Fruit fly (Drosophila melanogaster) S2 (cell line): ENCODE results near the gene IleRS-m.

ENCODE experiments used
- CG8478 ChIP-seq: fragments of >200 bp; optimal IDR thresholded peaks from 2 replicates; lab custom pipeline; 2018
- CTCF ChIP-seq, 2 experiments: fragments of >200 bp; optimal IDR thresholded peaks; 2 replicates each; lab custom pipeline; 2018

IleRS-m gene

DNA sequence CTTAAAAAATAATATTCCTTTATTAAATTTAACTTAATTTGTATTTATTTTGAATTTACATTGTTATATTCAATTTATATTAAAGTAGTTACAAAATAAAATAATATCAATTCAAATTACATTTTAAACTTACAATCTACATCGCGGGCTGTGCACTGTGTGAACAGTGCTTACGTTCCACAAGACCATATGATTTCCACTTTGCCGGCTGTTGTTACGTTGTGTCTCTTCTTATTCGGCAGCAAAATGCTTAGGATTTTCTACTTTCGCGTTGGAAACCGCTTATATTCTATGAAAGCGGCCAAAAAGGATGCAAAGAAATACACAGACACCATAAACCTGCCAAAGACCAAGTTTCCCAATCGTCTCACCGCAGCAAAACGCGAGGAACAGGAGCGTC lies at the start of gene IleRS-m:
TSS of gene IleRS-m (plus strand) at position 222 of the 400 bp plus-strand sequence.
- TF ChIP-seq CG8478 (lab: Kevin White, UChicago), result no peak
- TF ChIP-seq CTCF (optimal IDR thresholded peaks at IDR 0.05; lab: Kevin White, UChicago), result no peak

DNA sequence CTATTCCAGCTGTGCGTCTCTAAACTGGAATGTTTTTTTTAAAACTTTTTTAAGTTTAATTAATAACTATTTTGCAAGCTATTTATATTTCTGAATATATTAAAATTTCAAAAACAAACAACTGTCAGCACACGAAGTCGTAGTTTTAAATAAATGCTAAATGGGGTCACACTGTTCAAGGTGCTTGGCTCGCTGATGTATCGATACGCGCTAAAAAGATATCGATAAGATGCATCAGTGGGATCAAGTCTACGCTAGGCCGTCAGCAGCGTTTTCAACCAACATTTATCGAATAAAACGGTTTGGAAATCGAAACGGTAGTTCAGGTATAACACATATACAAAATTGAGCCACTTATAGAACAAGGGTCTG lies 49.2 kb upstream of the IleRS-m start, which contains the start of gene Diap1:
TSS of gene Diap1 (minus strand) at position 148 of the 372 bp plus-strand sequence.
- TF ChIP-seq CTCF (optimal IDR thresholded peaks at IDR 0.05; lab: Kevin White, UChicago) (peak; percentile 72), CG8478 (lab: Kevin White, UChicago) (no peak)

DNA sequence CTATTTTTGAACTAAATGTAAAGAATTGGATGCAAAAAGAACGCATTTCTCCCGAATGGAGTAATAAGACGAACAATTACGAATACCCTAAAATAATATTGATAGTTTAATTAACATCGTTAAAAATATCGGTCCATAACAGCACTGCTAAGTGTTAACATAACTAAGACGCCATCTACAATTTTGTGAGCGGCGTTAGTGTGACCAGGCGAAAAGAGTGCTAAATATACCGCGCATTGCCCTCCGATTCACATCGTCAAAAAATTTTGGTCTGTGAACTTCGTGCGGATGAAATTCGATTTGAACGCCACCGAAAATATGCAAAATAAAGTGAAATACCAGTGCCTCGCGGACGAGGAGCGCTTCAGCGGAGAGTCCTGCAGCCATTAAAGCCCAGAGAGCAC lies 48.4 kb upstream of the IleRS-m start, which contains the start of gene Mbs:
TSS of gene Mbs (plus strand) at position 241 of the 404 bp plus-strand sequence.
- no peak for TF ChIP-seq CG8478 (lab: Kevin White, UChicago)
- peak; percentile 92 for TF ChIP-seq CTCF (optimal IDR thresholded peaks at IDR 0.05; lab: Kevin White, UChicago)

DNA sequence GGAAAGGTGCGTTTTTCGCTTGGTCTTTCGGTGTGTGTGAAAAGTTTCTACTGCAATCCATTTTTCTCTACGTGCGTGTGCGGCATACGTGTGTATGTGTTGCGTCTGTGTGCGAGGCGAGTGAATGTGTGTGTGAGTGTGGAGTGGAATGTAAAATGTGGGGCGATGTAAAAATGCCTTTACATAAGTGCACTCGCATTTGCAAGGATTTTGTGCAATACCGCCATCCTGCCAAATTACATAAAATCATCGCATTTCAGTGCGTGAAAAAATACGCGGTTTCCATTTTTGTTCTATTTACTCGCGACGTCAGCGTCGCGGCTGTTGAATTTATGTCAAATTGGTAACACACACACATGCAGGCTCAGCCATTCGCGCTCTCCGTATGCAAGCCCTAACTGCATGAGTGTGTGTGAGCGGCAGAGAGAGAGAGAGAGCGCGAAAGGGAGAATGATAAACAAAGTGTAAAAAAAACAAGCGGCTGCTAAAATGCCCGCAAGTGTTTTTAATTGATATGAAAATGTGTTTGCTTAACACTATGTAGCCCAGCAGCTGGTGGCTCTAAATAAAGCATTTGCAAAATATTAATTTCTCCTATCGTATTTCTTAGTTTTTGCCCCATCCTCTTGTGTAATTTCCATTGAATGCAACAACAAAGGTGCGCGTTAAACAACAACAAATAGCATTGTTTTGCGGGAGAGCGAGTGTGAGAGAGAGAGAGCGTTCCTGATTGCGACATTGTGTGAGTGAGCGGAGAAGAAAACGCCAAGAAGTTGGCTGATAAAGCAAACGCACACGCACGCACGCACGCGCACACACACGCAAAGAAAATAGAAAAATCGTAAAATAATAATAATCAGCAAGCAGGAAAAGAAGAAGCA lies 47.7 kb upstream of the IleRS-m start:
- peak; percentile 19 for TF ChIP-seq CG8478 (lab: Kevin White, UChicago)
- TF ChIP-seq CTCF (optimal IDR thresholded peaks at IDR 0.05; lab: Kevin White, UChicago), result no peak

DNA sequence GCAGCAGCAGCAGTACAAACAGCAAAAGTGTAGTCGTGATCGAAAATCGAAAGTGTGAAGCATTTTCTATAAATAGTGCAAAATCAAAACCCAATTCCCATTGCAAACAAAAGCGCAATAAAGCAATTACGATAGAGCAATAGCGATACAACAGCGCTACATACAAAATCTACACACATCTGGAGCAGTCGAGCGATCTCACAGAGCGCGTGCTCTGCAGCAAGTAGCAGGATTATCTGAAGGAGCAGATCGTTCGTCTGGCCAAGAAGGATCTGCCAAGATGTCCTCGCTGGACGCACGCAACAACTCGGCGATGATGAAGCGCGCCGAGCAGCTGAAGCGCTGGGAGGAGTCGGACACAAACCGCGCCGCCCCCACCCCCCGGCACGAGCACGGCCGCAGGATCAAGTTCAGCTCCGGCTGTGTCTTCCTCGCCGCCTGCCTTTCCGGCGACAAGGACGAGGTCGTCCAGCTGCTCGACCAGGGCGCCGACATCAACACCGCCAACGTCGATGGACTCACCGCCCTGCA lies 47.0 kb upstream of the IleRS-m start:
- no peak for TF ChIP-seq CG8478 (lab: Kevin White, UChicago)
- TF ChIP-seq CTCF (optimal IDR thresholded peaks at IDR 0.05; lab: Kevin White, UChicago), result no peak

DNA sequence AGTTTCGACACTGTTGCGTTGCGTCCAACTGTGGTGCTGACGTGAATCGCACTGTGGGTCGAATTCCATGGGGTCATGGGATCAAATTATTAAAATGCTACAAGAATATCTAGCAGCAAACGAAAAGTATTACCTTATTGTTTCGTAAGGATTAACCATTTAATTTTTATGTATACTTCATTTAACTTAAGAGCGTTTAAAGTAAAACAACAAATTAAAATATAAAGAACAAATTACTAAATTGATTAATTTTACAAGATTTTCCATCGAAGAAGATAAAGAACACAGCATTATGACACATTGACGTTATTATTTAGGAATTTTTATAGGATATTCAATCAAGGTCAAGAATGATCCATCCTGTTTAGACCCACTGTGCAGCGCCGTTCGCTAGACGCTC lies 46.0 kb upstream of the IleRS-m start:
- TF ChIP-seq CTCF (optimal IDR thresholded peaks at IDR 0.05; lab: Kevin White, UChicago), result no peak

DNA sequence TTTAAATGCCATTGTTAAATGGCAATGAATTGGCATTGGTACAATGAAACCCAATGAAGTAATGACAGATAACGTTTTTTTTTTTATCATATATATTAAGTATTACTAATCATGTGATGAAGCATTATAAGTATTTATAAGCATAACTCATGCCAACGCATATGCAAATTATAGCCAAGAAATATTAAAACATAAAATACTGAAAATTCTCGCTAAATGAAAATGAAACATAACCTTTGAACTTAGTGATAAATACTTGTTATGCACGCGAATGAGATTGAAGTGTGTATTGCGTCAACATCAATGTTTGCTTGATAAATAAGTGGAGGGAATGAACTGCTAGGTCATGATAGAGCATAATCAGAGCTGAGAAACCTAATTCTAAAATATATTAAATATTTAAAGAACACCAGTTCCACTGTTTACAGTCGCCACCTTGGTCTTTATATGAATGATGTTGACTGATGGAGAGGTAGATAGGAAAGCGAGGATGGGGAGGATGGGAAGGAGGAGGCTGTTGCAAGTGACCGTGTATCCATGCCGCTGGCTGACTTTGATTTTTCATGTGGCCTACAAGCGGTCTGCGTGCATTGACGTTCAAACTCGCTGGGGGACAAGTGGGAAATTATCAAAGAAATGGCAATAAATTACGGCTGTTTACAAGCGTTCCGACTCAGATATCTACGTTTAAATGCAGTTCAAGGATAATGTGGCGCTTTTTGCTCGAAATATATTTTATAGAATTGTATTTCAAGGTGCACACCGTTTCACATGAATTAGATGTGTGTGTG lies 43.8 kb upstream of the IleRS-m start:
- TF ChIP-seq CG8478 (lab: Kevin White, UChicago) (no peak), CTCF (optimal IDR thresholded peaks at IDR 0.05; lab: Kevin White, UChicago) (no peak)

DNA sequence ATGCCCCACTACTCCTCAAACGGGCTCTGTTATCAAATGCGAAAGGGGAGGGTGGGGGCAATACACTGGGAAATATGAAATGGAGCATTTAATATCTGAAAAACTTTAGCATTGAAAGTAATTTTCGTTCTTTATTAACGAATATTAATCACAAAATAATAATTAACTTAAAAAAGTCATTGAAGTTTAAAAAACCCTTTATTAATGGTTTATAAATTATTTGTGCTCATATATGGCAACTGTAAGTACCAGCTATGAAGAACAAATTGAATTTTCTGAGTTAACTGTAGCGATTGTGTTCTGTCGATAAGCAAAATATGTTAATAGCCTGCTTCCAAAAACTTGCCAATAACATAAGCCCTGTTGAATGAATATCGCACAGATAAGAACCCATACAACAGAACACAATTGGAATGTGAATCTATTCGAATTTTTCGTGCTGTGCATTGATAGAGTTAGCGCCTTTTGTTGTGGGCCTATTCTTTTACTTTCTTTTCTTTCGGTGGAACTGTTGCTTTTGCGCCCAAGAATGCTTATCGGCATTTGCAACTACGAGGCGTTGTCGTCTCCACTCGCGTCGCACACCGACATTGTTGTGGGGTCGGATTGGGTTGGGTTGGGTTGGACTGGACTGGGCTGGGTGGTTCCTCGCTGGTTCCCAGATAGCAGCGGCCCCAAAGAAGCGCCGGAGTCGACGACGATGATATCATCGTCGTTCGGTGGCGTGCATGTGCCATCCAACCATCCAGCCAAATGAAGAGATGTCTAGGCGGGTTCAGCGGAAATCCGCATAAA lies 39.1 kb upstream of the IleRS-m start:
- no peak for TF ChIP-seq CG8478 (lab: Kevin White, UChicago)
- TF ChIP-seq CTCF (optimal IDR thresholded peaks at IDR 0.05; lab: Kevin White, UChicago), result no peak

DNA sequence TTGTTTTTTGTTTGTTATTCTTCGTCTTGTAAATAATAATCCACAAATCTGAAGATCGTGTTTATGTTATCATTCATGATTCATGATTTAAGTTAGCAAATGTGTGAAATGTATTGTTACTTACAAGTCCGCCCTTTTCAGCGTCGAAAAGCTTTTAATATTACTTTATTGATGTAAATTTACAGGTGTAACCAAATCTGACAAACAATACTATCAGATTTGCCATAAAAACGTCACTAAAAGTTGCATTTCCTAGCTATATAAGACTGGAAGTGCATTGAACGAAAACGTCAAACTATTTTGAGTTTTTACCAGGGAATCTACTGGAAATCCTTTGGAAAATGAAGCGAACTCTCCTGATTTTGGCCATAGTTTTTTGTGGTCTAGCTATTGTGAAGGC lies 17.8 kb upstream of the IleRS-m start, which contains the start of gene CG33258:
TSS of gene CG33258 (plus strand) at position 301 of the 400 bp plus-strand sequence.
- TF ChIP-seq CG8478 (lab: Kevin White, UChicago), result no peak
- no peak for TF ChIP-seq CTCF (optimal IDR thresholded peaks at IDR 0.05; lab: Kevin White, UChicago)

DNA sequence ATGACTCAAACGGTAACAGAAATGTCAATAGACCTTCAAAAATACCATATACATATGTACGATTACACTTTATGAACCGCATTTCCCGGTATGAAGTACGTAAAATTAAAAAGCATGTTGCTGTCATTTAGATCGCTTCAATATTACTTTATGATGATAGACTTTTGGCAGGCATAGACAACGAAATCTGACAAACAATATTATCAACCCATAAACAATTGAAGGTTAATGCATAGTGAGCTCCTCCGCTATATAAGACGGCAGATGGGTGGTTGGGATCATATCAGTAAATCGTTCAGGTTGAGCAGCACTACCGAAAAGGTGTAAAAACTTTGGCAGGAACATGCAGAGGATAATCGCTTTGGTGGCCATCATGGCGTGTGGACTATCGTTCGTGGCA lies 16.4 kb upstream of the IleRS-m start, which contains the start of gene CG13075:
TSS of gene CG13075 (plus strand) at position 301 of the 400 bp plus-strand sequence.
- no peak for TF ChIP-seq CG8478 (lab: Kevin White, UChicago)
- no peak for TF ChIP-seq CTCF (optimal IDR thresholded peaks at IDR 0.05; lab: Kevin White, UChicago)

DNA sequence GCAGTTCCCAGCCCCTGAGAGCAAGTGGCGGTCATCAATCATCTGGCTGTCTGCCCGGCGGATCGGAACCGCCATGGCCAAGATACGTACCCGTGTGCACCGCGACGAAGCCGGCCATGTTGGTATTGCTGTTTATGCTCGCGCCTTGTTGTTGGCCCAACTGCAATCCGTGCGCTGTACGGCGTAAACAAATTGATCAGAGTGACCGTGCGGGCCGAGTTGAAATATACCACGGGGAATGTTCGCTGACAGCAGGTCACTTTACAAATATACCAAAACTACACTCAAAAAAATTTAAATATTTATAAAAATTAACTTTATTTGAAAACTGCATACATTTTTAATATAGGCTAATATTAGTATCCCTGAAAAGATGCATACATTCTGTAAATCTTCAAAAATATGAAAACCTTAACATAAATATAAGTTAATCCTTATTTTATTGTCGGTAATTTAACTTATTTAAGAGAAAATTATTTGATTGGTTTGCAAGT lies 12.7 kb upstream of the IleRS-m start, which contains the start of gene Tasp1:
TSS of gene Tasp1 (minus strand) at position 203 of the 494 bp plus-strand sequence.
- TF ChIP-seq CG8478 (lab: Kevin White, UChicago), result no peak
- TF ChIP-seq CTCF (optimal IDR thresholded peaks at IDR 0.05; lab: Kevin White, UChicago), result no peak

DNA sequence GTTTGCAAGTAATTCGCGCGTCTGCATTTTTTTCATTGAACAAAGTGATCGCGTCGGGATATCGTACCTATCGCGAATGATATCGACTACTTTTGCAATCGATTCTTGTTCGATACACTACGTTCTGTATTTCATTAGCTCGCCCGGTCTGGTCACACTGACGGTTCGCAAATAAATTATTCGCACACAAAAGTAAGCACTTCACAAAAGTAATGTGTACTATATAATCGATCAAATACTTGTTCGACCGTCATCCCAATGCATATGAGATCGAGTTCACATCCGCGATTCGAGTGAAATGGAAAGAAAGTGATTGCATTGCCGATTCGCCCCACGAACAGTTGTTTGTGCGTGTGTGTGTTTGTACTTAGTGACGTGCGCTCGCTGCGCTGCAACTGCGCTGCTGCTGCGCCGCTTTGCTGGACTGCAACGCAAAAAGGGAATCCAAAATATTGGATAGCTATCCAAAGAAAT lies 9.7 kb upstream of the IleRS-m start, which contains the start of the genes CG5235 and ClC-c:
TSS of gene CG5235 (minus strand) at position 63 of the 474 bp plus-strand sequence.
TSS of gene ClC-c (plus strand) at position 125 of the 474 bp plus-strand sequence.
- TF ChIP-seq CG8478 (lab: Kevin White, UChicago) (no peak), CTCF (optimal IDR thresholded peaks at IDR 0.05; lab: Kevin White, UChicago) (peak in 1 of 2 experiments; percentile 28)

DNA sequence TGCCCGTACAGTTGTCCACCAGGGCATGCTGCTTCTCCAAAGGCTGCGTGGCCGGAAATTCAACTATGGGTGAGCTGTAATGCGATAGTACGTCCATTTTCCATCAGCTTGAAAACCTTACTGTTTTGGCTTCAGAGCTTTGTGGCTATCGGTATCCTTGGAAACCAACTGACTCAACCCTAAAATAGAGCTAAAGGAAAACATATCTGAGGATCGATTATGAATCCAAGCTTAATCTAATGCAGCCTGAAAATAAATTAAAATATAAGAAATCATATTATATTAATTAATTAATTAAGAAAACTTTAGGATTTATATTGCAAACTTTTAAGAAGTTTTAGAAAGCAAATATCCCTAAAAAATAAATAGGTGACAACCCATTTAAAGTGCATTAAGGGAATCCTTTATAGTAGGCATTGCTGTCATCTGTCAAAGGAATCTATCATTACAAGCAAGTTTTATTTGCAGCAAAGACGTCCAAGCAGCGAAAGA lies 2.6 kb upstream of the IleRS-m start, which contains the start of the genes CG13074 and ATPsynbetaL:
TSS of gene CG13074 (minus strand) at position 101 of the 492 bp plus-strand sequence.
TSS of gene ATPsynbetaL (plus strand) at position 442 of the 492 bp plus-strand sequence.
- TF ChIP-seq CG8478 (lab: Kevin White, UChicago) (no peak), CTCF (optimal IDR thresholded peaks at IDR 0.05; lab: Kevin White, UChicago) (no peak)
